Worm (Caenorhabditis elegans) whole organism, L3 larva: ENCODE measurements around the gene fbxa-135.

Experiments used
- R02D3.7 ChIP-seq: fragments of 150-350 bp; optimal IDR thresholded peaks from 2 replicates; lab custom pipeline; 2014; ENCODE audit warnings: missing biosample characterization, missing genetic modification characterization
- egl-27 ChIP-seq: sonication (generic microtip); optimal IDR thresholded peaks from 4 replicates; lab custom pipeline; 2017; ENCODE audit warnings: missing biosample characterization, missing genetic modification reagents, missing genetic modification characterization
- jun-1 ChIP-seq: fragments of 150-350 bp; optimal IDR thresholded peaks from 2 replicates; lab custom pipeline; 2014; ENCODE audit warnings: missing biosample characterization, missing genetic modification reagents, missing genetic modification characterization
- lin-15B ChIP-seq: fragments of 150-350 bp; optimal IDR thresholded peaks from 2 replicates; lab custom pipeline; 2014; ENCODE audit warnings: missing biosample characterization, missing genetic modification characterization
- lsy-12 ChIP-seq: sonication (generic microtip); optimal IDR thresholded peaks from 2 replicates; lab custom pipeline; 2016; ENCODE audit warnings: mild to moderate bottlenecking, missing genetic modification characterization, missing compliant biosample characterization
- mdl-1 ChIP-seq: fragments of 150-350 bp; optimal IDR thresholded peaks from 2 replicates; lab custom pipeline; 2014; ENCODE audit warnings: missing biosample characterization, missing genetic modification characterization
- nfya-1 ChIP-seq: sonication (generic microtip); optimal IDR thresholded peaks from 2 replicates; lab custom pipeline; 2017; ENCODE audit warnings: missing genetic modification characterization, mild to moderate bottlenecking, missing compliant biosample characterization, antibody characterized with exemption, moderate library complexity; ENCODE audit not compliant: insufficient read depth
- nhr-237 ChIP-seq: fragments of 150-350 bp; optimal IDR thresholded peaks from 2 replicates; lab custom pipeline; 2014; ENCODE audit warnings: missing biosample characterization, missing genetic modification characterization
- nhr-76 ChIP-seq: fragments of 150-350 bp; sonication (generic microtip); optimal IDR thresholded peaks from 5 replicates; lab custom pipeline; 2014; ENCODE audit warnings: missing biosample characterization, missing genetic modification characterization
- pqm-1 ChIP-seq: fragments of 150-350 bp; optimal IDR thresholded peaks from 2 replicates; lab custom pipeline; 2017; ENCODE audit warnings: missing biosample characterization, missing genetic modification characterization, inconsistent platforms
- sea-2 ChIP-seq: fragments of 150-350 bp; sonication (generic microtip); optimal IDR thresholded peaks from 4 replicates; lab custom pipeline; 2014; ENCODE audit warnings: missing biosample characterization, missing genetic modification reagents, missing genetic modification characterization
- snpc-4 ChIP-seq: fragments of 150-350 bp; optimal IDR thresholded peaks from 2 replicates; lab custom pipeline; 2014; ENCODE audit warnings: missing biosample characterization, missing genetic modification characterization
- tbx-2 ChIP-seq: sonication (generic microtip); optimal IDR thresholded peaks from 2 replicates; lab custom pipeline; 2016; ENCODE audit warnings: mild to moderate bottlenecking, missing genetic modification characterization, missing compliant biosample characterization
- unc-39 ChIP-seq: sonication (generic microtip); optimal IDR thresholded peaks from 4 replicates; lab custom pipeline; 2017; ENCODE audit warnings: missing biosample characterization, missing genetic modification characterization

ce11 chrV:15432457-15432856, 30.4 kb downstream of the fbxa-135 start, which contains the start of gene T26H5.8:
- TF ChIP-seq pqm-1 (tag; lab: Kevin White, UChicago) (peak; percentile 86), R02D3.7 (tag; lab: Kevin White, UChicago) (no peak), tbx-2 (tag; lab: Kevin White, UChicago) (no peak), sea-2 (GFP tag; lab: Kevin White, UChicago) (no peak), snpc-4 (no peak), jun-1 (tag; lab: Kevin White, UChicago) (no peak), egl-27 (tag; lab: Kevin White, UChicago) (no peak), nhr-76 (no peak), lin-15B (tag; lab: Kevin White, UChicago) (no peak), mdl-1 (tag; lab: Kevin White, UChicago) (no peak), lsy-12 (tag; lab: Kevin White, UChicago) (no peak), unc-39 (no peak), nhr-237 (tag; lab: Kevin White, UChicago) (no peak), nfya-1 (tag; lab: Kevin White, UChicago) (no peak)
